Worm (Caenorhabditis elegans) whole organism, mixed stage, embryonic: Measurements from ENCODE around the gene str-35.

ENCODE experiments used
- M03D4.4 ChIP-seq: sonication (generic microtip); optimal IDR thresholded peaks from 2 replicates; lab custom pipeline; 2017; ENCODE audit warnings: mild to moderate bottlenecking, missing genetic modification characterization, missing compliant biosample characterization
- bed-3 ChIP-seq: fragments of 200-800 bp; sonication (Bioruptor generic); optimal IDR thresholded peaks from 3 replicates; lab custom pipeline; 2018; ENCODE audit warnings: mild to moderate bottlenecking, missing genetic modification characterization, moderate library complexity, missing compliant biosample characterization
- blmp-1 ChIP-seq: fragments of 150-350 bp; optimal IDR thresholded peaks from 2 replicates; lab custom pipeline; 2014; ENCODE audit warnings: missing biosample characterization, missing genetic modification characterization
- ceh-39 ChIP-seq: fragments of 150-350 bp; optimal IDR thresholded peaks from 2 replicates; lab custom pipeline; 2014; ENCODE audit warnings: missing biosample characterization, missing genetic modification characterization
- ceh-43 ChIP-seq: fragments of 200-800 bp; sonication (Bioruptor generic); optimal IDR thresholded peaks from 2 replicates; lab custom pipeline; 2018; ENCODE audit warnings: mild to moderate bottlenecking, missing genetic modification characterization, moderate library complexity, missing compliant biosample characterization
- ceh-83 ChIP-seq: fragments of 200-800 bp; sonication (Bioruptor generic); optimal IDR thresholded peaks from 2 replicates; lab custom pipeline; 2018; ENCODE audit warnings: mild to moderate bottlenecking, missing genetic modification characterization, missing compliant biosample characterization
- ces-1 ChIP-seq: fragments of 150-350 bp; optimal IDR thresholded peaks from 2 replicates; lab custom pipeline; 2014; ENCODE audit warnings: missing biosample characterization, missing genetic modification reagents, missing genetic modification characterization
- cnd-1 ChIP-seq: fragments of 200-800 bp; sonication (Bioruptor generic); optimal IDR thresholded peaks from 2 replicates; lab custom pipeline; 2018; ENCODE audit warnings: mild to moderate bottlenecking, missing genetic modification characterization, missing compliant biosample characterization
- drap-1 ChIP-seq: fragments of 200-800 bp; sonication (Bioruptor generic); optimal IDR thresholded peaks from 3 replicates; lab custom pipeline; 2018; ENCODE audit warnings: mild to moderate bottlenecking, missing genetic modification characterization, missing compliant biosample characterization
- elt-1 ChIP-seq: sonication (generic microtip); optimal IDR thresholded peaks from 2 replicates; lab custom pipeline; 2017; ENCODE audit warnings: missing genetic modification characterization, mild to moderate bottlenecking, missing compliant biosample characterization, antibody characterized with exemption, moderate library complexity, borderline replicate concordance; ENCODE audit not compliant: insufficient read depth
- elt-3 ChIP-seq: fragments of 150-350 bp; optimal IDR thresholded peaks from 2 replicates; lab custom pipeline; 2014; ENCODE audit warnings: missing biosample characterization, missing genetic modification characterization
- flh-1 ChIP-seq: fragments of 200-800 bp; sonication (Bioruptor generic); optimal IDR thresholded peaks from 2 replicates; lab custom pipeline; 2018; ENCODE audit warnings: mild to moderate bottlenecking, missing genetic modification characterization, moderate library complexity, missing compliant biosample characterization
- ham-2 ChIP-seq: fragments of 200-800 bp; sonication (Bioruptor generic); optimal IDR thresholded peaks from 2 replicates; lab custom pipeline; 2018; ENCODE audit warnings: mild to moderate bottlenecking, missing genetic modification characterization, missing compliant biosample characterization
- hlh-1 ChIP-seq: fragments of 150-350 bp; optimal IDR thresholded peaks from 2 replicates; lab custom pipeline; 2014; ENCODE audit warnings: missing biosample characterization, missing genetic modification reagents, missing genetic modification characterization
- lin-13 ChIP-seq: fragments of 150-350 bp; optimal IDR thresholded peaks from 2 replicates; lab custom pipeline; 2014; ENCODE audit warnings: missing biosample characterization, missing genetic modification characterization
- lin-32 ChIP-seq: fragments of 200-800 bp; sonication (Bioruptor generic); optimal IDR thresholded peaks from 2 replicates; lab custom pipeline; 2018; ENCODE audit warnings: mild to moderate bottlenecking, missing genetic modification characterization, missing compliant biosample characterization
- lsy-2 ChIP-seq: fragments of 150-350 bp; optimal IDR thresholded peaks from 2 replicates; lab custom pipeline; 2014; ENCODE audit warnings: missing biosample characterization, missing genetic modification characterization
- mab-5 ChIP-seq: fragments of 150-350 bp; optimal IDR thresholded peaks from 2 replicates; lab custom pipeline; 2014; ENCODE audit warnings: missing biosample characterization, missing genetic modification characterization
- mep-1 ChIP-seq: fragments of 150-350 bp; optimal IDR thresholded peaks from 2 replicates; lab custom pipeline; 2017; ENCODE audit warnings: missing biosample characterization, missing genetic modification reagents, missing genetic modification characterization, inconsistent platforms
- mls-2 ChIP-seq: sonication (generic microtip); optimal IDR thresholded peaks from 2 replicates; lab custom pipeline; 2016; ENCODE audit warnings: mild to moderate bottlenecking, missing genetic modification characterization, moderate library complexity, missing compliant biosample characterization
- nhr-12 ChIP-seq: fragments of 150-350 bp; optimal IDR thresholded peaks from 2 replicates; lab custom pipeline; 2014; ENCODE audit warnings: missing biosample characterization, missing genetic modification characterization
- nhr-2 ChIP-seq: fragments of 150-350 bp; optimal IDR thresholded peaks from 2 replicates; lab custom pipeline; 2014; ENCODE audit warnings: missing biosample characterization, missing genetic modification characterization
- nhr-237 ChIP-seq: fragments of 150-350 bp; optimal IDR thresholded peaks from 2 replicates; lab custom pipeline; 2014; ENCODE audit warnings: missing biosample characterization, missing genetic modification characterization
- nhr-28 ChIP-seq: fragments of 150-350 bp; optimal IDR thresholded peaks from 2 replicates; lab custom pipeline; 2014; ENCODE audit warnings: missing biosample characterization, missing genetic modification characterization
- nhr-76 ChIP-seq: sonication (generic microtip); optimal IDR thresholded peaks from 2 replicates; lab custom pipeline; 2017; ENCODE audit warnings: missing biosample characterization, missing genetic modification characterization
- pha-4 ChIP-seq: fragments of 150-350 bp; optimal IDR thresholded peaks from 2 replicates; lab custom pipeline; 2018; ENCODE audit warnings: missing biosample characterization, missing genetic modification reagents, missing genetic modification characterization
- sem-2 ChIP-seq: fragments of 200-800 bp; sonication (Bioruptor generic); optimal IDR thresholded peaks from 2 replicates; lab custom pipeline; 2018; ENCODE audit warnings: mild to moderate bottlenecking, missing genetic modification characterization, missing compliant biosample characterization
- snpc-4 ChIP-seq: fragments of 150-350 bp; optimal IDR thresholded peaks from 2 replicates; lab custom pipeline; 2014; ENCODE audit warnings: missing biosample characterization, missing genetic modification characterization
- sptf-1 ChIP-seq: sonication (generic microtip); optimal IDR thresholded peaks from 2 replicates; lab custom pipeline; 2017; ENCODE audit warnings: mild to moderate bottlenecking, missing genetic modification characterization, moderate library complexity, missing compliant biosample characterization
- tbx-8 ChIP-seq: fragments of 200-800 bp; sonication (Bioruptor generic); optimal IDR thresholded peaks from 2 replicates; lab custom pipeline; 2018; ENCODE audit warnings: mild to moderate bottlenecking, missing genetic modification characterization, moderate library complexity, missing compliant biosample characterization
- unc-120 ChIP-seq: sonication (generic microtip); optimal IDR thresholded peaks from 2 replicates; lab custom pipeline; 2017; ENCODE audit warnings: missing genetic modification characterization, missing compliant biosample characterization; ENCODE audit not compliant: poor library complexity, severe bottlenecking
- unc-39 ChIP-seq: fragments of 150-350 bp; optimal IDR thresholded peaks from 2 replicates; lab custom pipeline; 2014; ENCODE audit warnings: missing biosample characterization, missing genetic modification characterization
- unc-62 ChIP-seq: fragments of 150-350 bp; optimal IDR thresholded peaks from 2 replicates; lab custom pipeline; 2014; ENCODE audit warnings: missing biosample characterization, missing genetic modification reagents, missing genetic modification characterization
- zip-8 ChIP-seq: fragments of 150-350 bp; optimal IDR thresholded peaks from 2 replicates; lab custom pipeline; 2014; ENCODE audit warnings: missing biosample characterization, missing genetic modification characterization
- ztf-11 ChIP-seq: fragments of 150-350 bp; optimal IDR thresholded peaks from 2 replicates; lab custom pipeline; 2014; ENCODE audit warnings: missing biosample characterization, missing genetic modification characterization

str-35 gene

ce11 chrV:4507129-4507528 is 32.5 kb downstream of the str-35 start:
- TF ChIP-seq ceh-83 (GFP tag; lab: Kevin White, UChicago) = peak; percentile 67
- TF ChIP-seq sem-2 = no peak
- peak; percentile 92 for TF ChIP-seq unc-62 (GFP tag; lab: Kevin White, UChicago)
- TF ChIP-seq hlh-1 (tag; lab: Kevin White, UChicago) = peak; percentile 15

- no peak for TF ChIP-seq pha-4 (tag; lab: Kevin White, UChicago)
- TF ChIP-seq ztf-11 = no peak
- peak; percentile 100 for TF ChIP-seq unc-62 (GFP tag; lab: Kevin White, UChicago)
- no peak for TF ChIP-seq mep-1 (tag; lab: Kevin White, UChicago)
- TF ChIP-seq mls-2 = peak; percentile 46
- no peak for TF ChIP-seq flh-1
- TF ChIP-seq bed-3 (GFP tag; lab: Kevin White, UChicago) = no peak
- peak; percentile 97 for TF ChIP-seq hlh-1 (tag; lab: Kevin White, UChicago)
- no peak for TF ChIP-seq tbx-8 (GFP tag; lab: Kevin White, UChicago)
- no peak for TF ChIP-seq ceh-43 (GFP tag; lab: Kevin White, UChicago)
- no peak for TF ChIP-seq nhr-76 (tag; lab: Kevin White, UChicago)
- TF ChIP-seq sem-2 = no peak
- peak; percentile 92 for TF ChIP-seq unc-120 (tag; lab: Kevin White, UChicago)
- TF ChIP-seq unc-39 (tag; lab: Kevin White, UChicago) = no peak
- peak; percentile 13 for TF ChIP-seq lin-13 (tag; lab: Kevin White, UChicago)
- peak; percentile 16 for TF ChIP-seq ces-1 (GFP tag; lab: Kevin White, UChicago)
- peak; percentile 55 for TF ChIP-seq drap-1
- TF ChIP-seq elt-3 = no peak
- no peak for TF ChIP-seq snpc-4 (tag; lab: Kevin White, UChicago)
- no peak for TF ChIP-seq zip-8 (tag; lab: Kevin White, UChicago)
- peak; percentile 96 for TF ChIP-seq ham-2 (GFP tag; lab: Kevin White, UChicago)
- peak; percentile 91 for TF ChIP-seq lsy-2 (tag; lab: Kevin White, UChicago)
- peak; percentile 7 for TF ChIP-seq nhr-2 (tag; lab: Kevin White, UChicago)
- TF ChIP-seq nhr-12 (tag; lab: Kevin White, UChicago) = no peak
- no peak for TF ChIP-seq ceh-39 (tag; lab: Kevin White, UChicago)
- TF ChIP-seq M03D4.4 (tag; lab: Kevin White, UChicago) = peak; percentile 31
- TF ChIP-seq cnd-1 (tag; lab: Kevin White, UChicago) = peak; percentile 50
- no peak for TF ChIP-seq blmp-1 (tag; lab: Kevin White, UChicago)
- TF ChIP-seq ceh-83 (GFP tag; lab: Kevin White, UChicago) = no peak
- TF ChIP-seq mab-5 (tag; lab: Kevin White, UChicago) = peak; percentile 32
- no peak for TF ChIP-seq elt-1
- no peak for TF ChIP-seq nhr-237 (tag; lab: Kevin White, UChicago)
- TF ChIP-seq lin-32 = peak; percentile 40
- peak; percentile 58 for TF ChIP-seq sptf-1
- TF ChIP-seq nhr-28 = no peak
Measured at ce11 chrV:4507836-4508462, 33.3 kb downstream of the str-35 start.

ce11 chrV:4508772-4509171 is 34.1 kb downstream of the str-35 start:
- TF ChIP-seq blmp-1 (tag; lab: Kevin White, UChicago) (no peak), flh-1 (no peak), unc-120 (tag; lab: Kevin White, UChicago) (no peak), elt-1 (no peak), mls-2 (no peak), ceh-43 (GFP tag; lab: Kevin White, UChicago) (no peak), sem-2 (no peak), ceh-39 (tag; lab: Kevin White, UChicago) (no peak), lsy-2 (tag; lab: Kevin White, UChicago) (no peak), snpc-4 (tag; lab: Kevin White, UChicago) (no peak)
